Worm (Caenorhabditis elegans): ENCODE data around the gene glt-6.

glt-6 gene

DNA sequence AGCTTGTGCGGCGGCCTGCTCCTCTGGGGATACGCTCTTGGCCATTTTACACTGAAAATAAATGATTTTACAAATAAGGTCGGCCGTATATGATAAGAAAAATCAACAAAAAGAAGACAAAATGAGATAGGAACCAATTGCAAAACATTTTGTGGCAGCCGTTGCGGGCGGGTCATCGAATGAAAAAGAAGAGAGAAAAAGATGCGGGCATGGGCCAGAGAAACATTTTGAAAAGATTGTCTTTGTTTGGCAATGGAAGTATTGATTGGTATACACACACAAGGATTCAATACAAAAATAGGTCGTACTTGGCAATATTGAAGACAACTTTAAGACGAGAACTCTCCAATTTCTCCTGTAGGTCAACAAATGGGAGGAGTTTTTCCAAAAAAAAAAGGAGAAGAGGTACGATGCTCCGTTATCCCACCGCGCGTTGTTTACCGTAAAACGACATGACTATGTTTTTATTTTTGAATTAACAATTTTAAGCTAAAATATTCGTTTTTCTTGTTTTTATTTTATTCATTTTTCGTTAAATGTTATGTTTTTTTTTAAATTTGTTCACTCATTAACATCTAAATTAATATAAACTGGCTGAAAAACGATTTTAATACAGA, 9.3 kb downstream of the glt-6 start, which contains the start of the genes plc-4 and R05G6.4 (continued):
- no peak for TF ChIP-seq nhr-77 (tag; optimal IDR thresholded peaks at IDR 0.05)
- no peak for TF ChIP-seq elt-3 (tag; optimal IDR thresholded peaks at IDR 0.05)
- TF ChIP-seq nhr-10 (tag; optimal IDR thresholded peaks at IDR 0.05), result no peak
- no peak for TF ChIP-seq fos-1 (tag; optimal IDR thresholded peaks at IDR 0.05)

DNA sequence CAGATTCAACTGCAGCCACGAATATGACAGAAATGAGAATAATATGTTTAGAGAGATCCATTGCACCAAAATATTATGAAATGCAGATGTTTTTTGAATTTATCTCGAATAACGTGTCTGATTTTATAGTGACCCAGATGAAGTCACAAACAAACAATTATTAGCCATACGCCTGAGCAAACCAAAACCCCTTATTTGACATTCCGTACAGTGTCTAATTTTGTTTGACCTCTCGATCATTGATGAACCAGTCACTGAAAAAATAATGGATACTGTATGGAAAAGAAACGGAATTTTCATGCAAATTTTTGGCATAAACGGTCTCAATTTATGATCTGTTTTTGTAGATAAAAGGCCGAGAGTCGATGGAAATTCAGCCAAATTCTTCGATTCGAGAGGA, 12.7 kb downstream of the glt-6 start, which contains the start of the genes R05G6.9 and R05G6.3:
Gene R05G6.9, minus strand, starts transcription at position 101 of the 400 bp plus-strand sequence.
Gene R05G6.3, plus strand, starts transcription at position 386 of the 400 bp plus-strand sequence.
- TF ChIP-seq mdl-1 (tag; optimal IDR thresholded peaks at IDR 0.05) (no peak), nhr-10 (tag; optimal IDR thresholded peaks at IDR 0.05) (no peak), dmd-4 (tag; optimal IDR thresholded peaks at IDR 0.05) (no peak), sem-4 (tag; optimal IDR thresholded peaks at IDR 0.05) (no peak), nhr-77 (tag; optimal IDR thresholded peaks at IDR 0.05) (no peak), C34F6.9 (tag; optimal IDR thresholded peaks at IDR 0.05) (no peak), blmp-1 (tag; optimal IDR thresholded peaks at IDR 0.05; ENCODE audit: insufficient read depth) (no peak), lin-39 (tag; optimal IDR thresholded peaks at IDR 0.05) (no peak), ceh-82 (tag; optimal IDR thresholded peaks at IDR 0.05) (no peak), gmeb-1 (tag; optimal IDR thresholded peaks at IDR 0.05) (no peak), alr-1 (tag; optimal IDR thresholded peaks at IDR 0.05) (no peak), mab-5 (tag; optimal IDR thresholded peaks at IDR 0.05) (no peak), lin-11 (tag; optimal IDR thresholded peaks at IDR 0.05) (no peak), fos-1 (tag; optimal IDR thresholded peaks at IDR 0.05) (no peak)

DNA sequence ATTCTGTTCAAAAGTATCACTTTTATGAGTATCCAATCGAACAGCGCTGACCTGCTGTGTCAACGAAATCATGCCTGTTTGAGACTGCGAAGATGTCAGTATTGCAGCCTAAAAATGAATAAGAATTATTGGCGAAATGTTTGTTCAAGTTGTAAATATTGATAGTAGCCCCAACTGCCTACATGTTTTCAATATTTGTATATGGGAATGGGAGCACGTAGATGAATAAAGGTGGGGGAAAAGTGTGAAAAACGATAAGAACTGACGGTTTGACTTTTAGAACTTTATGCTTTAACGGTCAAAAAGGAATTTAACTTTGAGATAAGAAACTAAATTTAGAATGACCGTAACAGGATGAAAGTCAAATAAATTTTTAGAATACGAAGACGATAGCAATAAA, 16.8 kb downstream of the glt-6 start:
- TF ChIP-seq fos-1 (tag; optimal IDR thresholded peaks at IDR 0.05) (peak; percentile 58), nhr-6 (tag; optimal IDR thresholded peaks at IDR 0.05) (no peak)

DNA sequence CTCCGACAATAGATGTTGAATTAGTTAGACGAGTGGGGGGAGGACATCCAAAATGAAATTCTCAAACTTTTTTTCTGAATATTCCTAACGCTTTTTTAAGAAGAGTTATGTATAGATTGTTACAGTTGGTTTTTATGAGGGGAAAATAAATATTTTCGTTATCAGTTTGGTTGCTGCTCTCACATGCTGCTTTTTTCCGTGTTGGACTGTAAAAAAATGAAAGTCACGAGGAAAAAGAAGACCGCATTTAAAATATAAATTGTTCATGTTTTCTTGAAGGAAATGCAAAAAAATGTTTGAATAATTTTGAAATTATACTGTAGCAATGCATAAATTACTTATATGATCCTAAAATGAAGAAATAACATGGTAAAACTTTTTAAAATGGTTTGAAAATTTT, 17.4 kb downstream of the glt-6 start:
- TF ChIP-seq sma-9 (GFP tag; optimal IDR thresholded peaks at IDR 0.05) (peak; percentile 7), sma-9 (tag; optimal IDR thresholded peaks at IDR 0.05) (no peak), unc-62 (GFP tag; optimal IDR thresholded peaks at IDR 0.05) (no peak), crh-2 (tag; optimal IDR thresholded peaks at IDR 0.05) (peak; percentile 6)

DNA sequence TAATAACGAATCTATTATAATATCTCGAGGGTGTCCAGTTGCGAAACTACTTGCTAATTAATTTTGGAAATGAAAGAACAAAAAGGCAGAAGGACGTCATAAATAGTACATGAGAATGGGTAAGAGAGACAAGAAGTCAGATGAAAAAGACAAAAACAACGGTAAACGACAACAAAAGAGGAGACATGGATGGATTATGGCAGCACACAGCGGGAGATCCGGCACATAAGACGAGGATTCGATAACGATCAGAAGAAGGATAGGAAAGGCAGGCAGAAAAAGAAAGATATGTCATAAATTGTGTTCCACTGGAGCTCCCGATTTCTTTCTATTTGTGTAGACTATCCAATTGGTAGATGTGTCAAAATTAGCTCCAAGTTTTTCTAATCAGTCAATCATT, 18.2 kb downstream of the glt-6 start:
- TF ChIP-seq sma-9 (GFP tag; optimal IDR thresholded peaks at IDR 0.05), result no peak
- TF ChIP-seq sma-9 (tag; optimal IDR thresholded peaks at IDR 0.05), result no peak
- TF ChIP-seq lin-13 (GFP tag; optimal IDR thresholded peaks at IDR 0.05), result no peak
- no peak for TF ChIP-seq alr-1 (tag; optimal IDR thresholded peaks at IDR 0.05)
- TF ChIP-seq mab-5 (tag; optimal IDR thresholded peaks at IDR 0.05), result no peak
- no peak for TF ChIP-seq mdl-1 (tag; optimal IDR thresholded peaks at IDR 0.05)

DNA sequence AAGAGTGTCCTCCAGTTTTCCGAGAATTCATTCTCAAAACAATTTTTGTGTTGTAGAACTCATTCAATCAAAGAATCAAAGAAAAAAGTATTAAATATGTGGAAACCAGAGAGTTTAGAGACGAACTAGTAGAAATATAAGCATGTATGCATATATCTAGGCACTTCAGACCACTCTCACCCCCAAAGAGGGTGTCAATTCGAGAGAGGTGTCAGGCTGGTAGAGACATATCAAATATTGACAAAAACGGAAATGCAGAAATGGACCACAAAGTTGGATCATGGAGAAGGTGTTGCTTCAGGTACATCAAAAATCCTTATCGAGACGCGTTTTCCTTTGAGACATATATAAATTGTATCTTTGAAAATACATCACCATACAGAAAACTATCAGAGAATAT, 20.3 kb downstream of the glt-6 start:
- TF ChIP-seq gmeb-1 (tag; optimal IDR thresholded peaks at IDR 0.05), result no peak
- TF ChIP-seq sma-9 (GFP tag; optimal IDR thresholded peaks at IDR 0.05), result no peak
- TF ChIP-seq sma-9 (tag; optimal IDR thresholded peaks at IDR 0.05), result no peak
- TF ChIP-seq elt-1 (tag; optimal IDR thresholded peaks at IDR 0.05), result no peak
- TF ChIP-seq peb-1 (tag; optimal IDR thresholded peaks at IDR 0.05), result no peak

DNA sequence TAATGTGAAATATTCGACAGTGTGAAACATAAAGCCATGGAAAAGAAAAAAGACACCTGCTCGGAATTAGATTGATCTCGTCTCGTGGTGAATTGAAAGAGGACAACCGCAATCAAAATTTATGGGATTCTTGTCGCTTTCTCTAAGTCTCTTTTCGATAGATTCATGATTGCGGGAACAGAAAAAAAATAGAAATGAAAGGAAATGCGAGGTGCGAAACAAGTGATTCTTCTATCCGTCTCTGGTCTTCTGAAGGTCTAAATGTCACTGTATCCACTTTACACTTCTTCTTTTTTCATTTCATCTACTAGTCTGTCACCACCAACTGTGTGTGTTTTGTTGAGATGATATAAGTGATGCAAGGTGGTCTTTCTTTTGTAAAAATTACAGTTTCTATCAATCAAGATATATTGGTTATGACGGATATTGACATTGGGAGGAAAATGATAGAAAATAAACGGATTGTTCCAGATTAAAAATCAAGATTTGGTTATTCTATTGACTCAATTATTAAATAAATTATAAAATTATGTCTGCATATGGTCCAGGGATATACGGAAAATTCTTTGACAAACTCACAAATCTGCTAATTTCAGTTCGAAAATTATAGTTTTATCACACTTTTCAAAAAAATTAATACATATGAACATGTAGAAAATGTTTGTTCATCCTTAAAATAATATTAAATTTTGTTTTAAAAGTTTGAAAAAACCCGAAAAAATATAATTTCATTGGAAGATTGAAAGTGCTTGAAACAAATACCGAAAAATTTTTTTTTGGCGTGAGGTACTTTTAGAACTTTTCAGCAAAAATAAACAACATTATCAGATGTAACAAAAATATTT, 27.0 kb downstream of the glt-6 start:
- TF ChIP-seq gmeb-1 (tag; optimal IDR thresholded peaks at IDR 0.05), result no peak
- peak; percentile 34 for TF ChIP-seq fos-1 (tag; optimal IDR thresholded peaks at IDR 0.05)
- TF ChIP-seq snpc-4 (tag; optimal IDR thresholded peaks at IDR 0.05), result no peak
- TF ChIP-seq Y55F3AM.14 (GFP tag; optimal IDR thresholded peaks at IDR 0.05), result no peak
- no peak for TF ChIP-seq ztf-1 (GFP tag; conservative IDR thresholded peaks at IDR 0.05)

Data from whole organism, L2 larva.